Fruit fly (Drosophila melanogaster) whole organism, embryonic: ENCODE data around the gene cu.

Source experiments
- Bgb ChIP-seq: fragments of 200-800 bp; sonication (Bioruptor generic); IDR thresholded peaks from 2 replicates; pipeline ENCODE4 v1.3.6; 2022; ENCODE audit warnings: missing biosample characterization, missing genetic modification characterization; ENCODE audit not compliant: partially characterized antibody
- C15 ChIP-seq: fragments of 200-800 bp; sonication (Bioruptor generic); IDR thresholded peaks from 3 replicates; pipeline ENCODE4 v1.3.6; 2022; ENCODE audit warnings: missing biosample characterization, missing genetic modification characterization
- CG10366 ChIP-seq: fragments of 200-800 bp; sonication (Bioruptor generic); IDR thresholded peaks from 2 replicates; pipeline ENCODE4 v1.3.6; 2022; ENCODE audit warnings: missing biosample characterization, missing genetic modification characterization
- CG11398 ChIP-seq: fragments of 200-800 bp; sonication (Bioruptor generic); optimal IDR thresholded peaks from 2 replicates; lab custom pipeline; 2016; ENCODE audit warnings: missing biosample characterization, missing genetic modification characterization
- CG14050 ChIP-seq: fragments of 200-800 bp; sonication (Bioruptor generic); IDR thresholded peaks from 3 replicates; pipeline ENCODE4 v1.3.6; 2022; ENCODE audit warnings: missing biosample characterization, missing genetic modification characterization
- CG1529 ChIP-seq: fragments of 200-800 bp; sonication (Bioruptor generic); optimal IDR thresholded peaks from 3 replicates; lab custom pipeline; 2018; ENCODE audit warnings: missing biosample characterization, missing genetic modification characterization
- CG15514 ChIP-seq: fragments of 200-800 bp; sonication (Bioruptor generic); optimal IDR thresholded peaks from 3 replicates; lab custom pipeline; 2017; ENCODE audit warnings: missing biosample characterization, missing genetic modification characterization, mild to moderate bottlenecking, moderate library complexity, missing genetic modification reagents
- CG17802 ChIP-seq: fragments of 200-800 bp; sonication (Bioruptor generic); optimal IDR thresholded peaks from 2 replicates; lab custom pipeline; 2018; ENCODE audit warnings: missing biosample characterization, mild to moderate bottlenecking, missing genetic modification characterization, moderate library complexity
- CG17829 ChIP-seq: fragments of 200-800 bp; optimal IDR thresholded peaks from 2 replicates; lab custom pipeline; 2019; ENCODE audit warnings: missing biosample characterization, mild to moderate bottlenecking, missing genetic modification characterization, moderate library complexity
- CG2889 ChIP-seq: fragments of 200-800 bp; sonication (Bioruptor generic); IDR thresholded peaks from 3 replicates; pipeline ENCODE4 v1.3.6; 2022; ENCODE audit warnings: missing biosample characterization, missing genetic modification characterization
- CG34224 ChIP-seq: fragments of 200-800 bp; sonication (Bioruptor generic); IDR thresholded peaks from 3 replicates; pipeline ENCODE4 v1.3.6; 2022; ENCODE audit warnings: missing biosample characterization, missing genetic modification characterization; ENCODE audit not compliant: partially characterized antibody
- CG3726 ChIP-seq: fragments of 200-800 bp; sonication (Bioruptor generic); IDR thresholded peaks from 3 replicates; pipeline ENCODE4, ENCODE4 v1.3.6; 2022; ENCODE audit warnings: missing biosample characterization, missing genetic modification characterization
- CG4282 ChIP-seq: fragments of 200-800 bp; sonication (Bioruptor generic); optimal IDR thresholded peaks from 2 replicates; lab custom pipeline; 2016; ENCODE audit warnings: missing biosample characterization, missing genetic modification characterization
- CG6175 ChIP-seq: fragments of 200-800 bp; sonication (Bioruptor generic); IDR thresholded peaks from 3 replicates; pipeline ENCODE4 v1.3.6; 2022; ENCODE audit warnings: missing biosample characterization, missing genetic modification characterization
- CG6254 ChIP-seq: fragments of 200-800 bp; sonication (Bioruptor generic); optimal IDR thresholded peaks from 3 replicates; lab custom pipeline; 2017; ENCODE audit warnings: mild to moderate bottlenecking, missing biosample characterization, missing genetic modification reagents, missing genetic modification characterization
- CG6689 ChIP-seq: fragments of 200-800 bp; sonication (Bioruptor generic); IDR thresholded peaks from 2 replicates; pipeline ENCODE4 v1.3.6; 2022; ENCODE audit warnings: missing biosample characterization, missing genetic modification characterization
- CG7357 ChIP-seq: fragments of 200-800 bp; sonication (Bioruptor generic); IDR thresholded peaks from 3 replicates; pipeline ENCODE4 v1.3.6; 2022; ENCODE audit warnings: missing biosample characterization, missing genetic modification characterization
- CG8359 ChIP-seq: fragments of 200-800 bp; sonication (Bioruptor generic); optimal IDR thresholded peaks from 2 replicates; lab custom pipeline; 2017; ENCODE audit warnings: missing biosample characterization, mild to moderate bottlenecking, missing genetic modification characterization, borderline replicate concordance
- CG8765 ChIP-seq: fragments of 200-800 bp; sonication (Bioruptor generic); IDR thresholded peaks from 2 replicates; pipeline ENCODE4 v1.3.6; 2022; ENCODE audit warnings: missing biosample characterization, missing genetic modification characterization
- Dbx ChIP-seq: fragments of 200-800 bp; sonication (Bioruptor generic); IDR thresholded peaks from 3 replicates; pipeline ENCODE4 v1.3.6; 2022; ENCODE audit warnings: missing biosample characterization, missing genetic modification characterization
- Dip3 ChIP-seq: fragments of 200-800 bp; sonication (Bioruptor generic); optimal IDR thresholded peaks from 3 replicates; lab custom pipeline; 2016; ENCODE audit warnings: missing biosample characterization, missing genetic modification characterization
- Eip74EF ChIP-seq, 2 experiments: fragments of 200-800 bp in 1 of 2; fragments of >200 bp in 1 of 2; sonication (Bioruptor generic) in 1 of 2; optimal IDR thresholded peaks; 2 replicates each; lab custom pipeline; 2017 to 2019; ENCODE audit warnings: missing biosample characterization in 2 of 2, missing genetic modification characterization in 2 of 2, mild to moderate bottlenecking in 1 of 2, moderate library complexity in 1 of 2
- Hey ChIP-seq: fragments of 200-800 bp; sonication (Bioruptor generic); optimal IDR thresholded peaks from 3 replicates; lab custom pipeline; 2018; ENCODE audit warnings: missing biosample characterization, mild to moderate bottlenecking, missing genetic modification characterization
- Lim3 ChIP-seq: fragments of 200-800 bp; sonication (Bioruptor generic); IDR thresholded peaks from 2 replicates; pipeline ENCODE4 v1.3.6; 2022; ENCODE audit warnings: missing biosample characterization, missing genetic modification characterization
- MBD-R2 ChIP-seq: fragments of 200-800 bp; sonication (Bioruptor generic); IDR thresholded peaks from 2 replicates; pipeline ENCODE4 v1.3.6; 2022; ENCODE audit warnings: missing biosample characterization, missing genetic modification characterization
- NK7.1 ChIP-seq: fragments of 200-800 bp; sonication (Bioruptor generic); optimal IDR thresholded peaks from 3 replicates; lab custom pipeline; 2016; ENCODE audit warnings: missing biosample characterization, missing genetic modification characterization
- PHDP ChIP-seq: fragments of 200-800 bp; sonication (Bioruptor generic); optimal IDR thresholded peaks from 3 replicates; lab custom pipeline; 2018; ENCODE audit warnings: missing biosample characterization, mild to moderate bottlenecking, missing genetic modification characterization, moderate library complexity
- Ravus ChIP-seq: fragments of 200-800 bp; sonication (Bioruptor generic); IDR thresholded peaks from 2 replicates; pipeline ENCODE4 v1.3.6; 2022; ENCODE audit warnings: missing biosample characterization, missing genetic modification characterization
- Trl ChIP-seq, 3 experiments: fragments of >200 bp in 2 of 3; fragments of 200-800 bp in 1 of 3; sonication (Bioruptor generic) in 1 of 3; optimal IDR thresholded peaks; 2 replicates in 1 of 3; 3 replicates in 2 of 3; lab custom pipeline; 2016 to 2017; ENCODE audit warnings: missing biosample characterization in 1 of 3, missing genetic modification characterization in 1 of 3
- bcd ChIP-seq: fragments of 200-800 bp; sonication (Bioruptor generic); optimal IDR thresholded peaks from 2 replicates; lab custom pipeline; 2017; ENCODE audit warnings: missing biosample characterization, mild to moderate bottlenecking, missing genetic modification characterization
- exex ChIP-seq: fragments of 200-800 bp; sonication (Bioruptor generic); optimal IDR thresholded peaks from 4 replicates; lab custom pipeline; 2018; ENCODE audit warnings: missing biosample characterization, mild to moderate bottlenecking, missing genetic modification characterization, moderate library complexity
- mam ChIP-seq: fragments of 200-800 bp; sonication (Bioruptor generic); optimal IDR thresholded peaks from 3 replicates; lab custom pipeline; 2016; ENCODE audit warnings: missing biosample characterization, missing genetic modification characterization
- prd ChIP-seq, 3 experiments: fragments of >200 bp in 2 of 3; fragments of 200-800 bp in 1 of 3; sonication (Bioruptor generic) in 1 of 3; optimal IDR thresholded peaks in 2 of 3; IDR thresholded peaks in 1 of 3; 2 replicates in 2 of 3; 3 replicates in 1 of 3; pipeline versions ENCODE4 v1.3.6 to Lab custom; 2017 to 2022; ENCODE audit warnings: missing biosample characterization in 1 of 3, missing genetic modification characterization in 1 of 3
- psq ChIP-seq: fragments of 200-800 bp; sonication (Bioruptor generic); optimal IDR thresholded peaks from 2 replicates; lab custom pipeline; 2017; ENCODE audit warnings: missing biosample characterization, missing genetic modification characterization
- pum ChIP-seq: fragments of 200-800 bp; sonication (Bioruptor generic); optimal IDR thresholded peaks from 2 replicates; lab custom pipeline; 2016; ENCODE audit warnings: missing biosample characterization, missing genetic modification characterization
- scrt ChIP-seq: fragments of 200-800 bp; sonication (Bioruptor generic); optimal IDR thresholded peaks from 2 replicates; lab custom pipeline; 2018; ENCODE audit warnings: missing biosample characterization, mild to moderate bottlenecking, missing genetic modification characterization, moderate library complexity
- sd ChIP-seq: fragments of 200-800 bp; sonication (Bioruptor generic); optimal IDR thresholded peaks from 3 replicates; lab custom pipeline; 2018; ENCODE audit warnings: missing biosample characterization, mild to moderate bottlenecking, missing genetic modification characterization, moderate library complexity
- stc ChIP-seq: fragments of 200-800 bp; sonication (Bioruptor generic); IDR thresholded peaks from 2 replicates; pipeline ENCODE4 v1.3.6; 2022; ENCODE audit warnings: missing biosample characterization, missing genetic modification characterization
- vnd ChIP-seq: fragments of 200-800 bp; sonication (Bioruptor generic); IDR thresholded peaks from 3 replicates; pipeline ENCODE4 v1.3.6; 2022; ENCODE audit warnings: missing biosample characterization, missing genetic modification characterization; ENCODE audit not compliant: partially characterized antibody

Gene cu

DNA sequence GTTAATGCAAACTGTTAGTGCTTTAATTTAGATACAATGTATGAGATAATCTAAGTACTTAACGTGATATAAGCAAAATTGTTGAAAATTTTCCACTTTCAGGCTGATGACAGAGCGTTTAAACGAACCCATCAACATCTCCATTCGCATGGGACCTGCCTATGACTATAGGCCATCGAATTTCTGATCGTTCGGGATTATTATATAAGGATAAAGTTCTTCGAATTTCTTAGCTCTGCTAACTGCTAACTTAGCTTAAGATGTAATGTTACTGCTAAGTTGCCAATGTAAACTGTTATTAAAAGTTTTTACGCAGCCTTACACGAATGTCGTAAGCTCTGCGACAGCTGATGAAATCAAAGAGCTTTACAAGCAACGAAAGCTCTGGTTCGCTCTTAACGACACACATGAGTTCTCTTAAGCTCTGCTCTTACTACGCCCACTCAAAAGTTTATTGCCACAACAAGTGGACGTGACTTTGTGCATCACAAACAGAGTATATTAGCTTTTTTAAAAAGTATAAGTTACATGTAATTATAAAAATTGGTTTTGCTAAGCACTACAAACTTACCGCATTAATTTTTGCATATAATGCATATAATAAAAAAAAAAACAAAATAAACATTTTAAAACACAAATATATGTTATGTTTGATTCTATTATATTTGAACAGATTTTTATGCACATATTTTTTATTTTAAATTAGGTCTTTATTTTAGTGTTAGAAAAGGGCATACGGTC, 574 bp upstream of the cu start (continued):
- TF ChIP-seq CG2889 (GFP tag; lab: Robert Waterston, UW) (peak; percentile 96), PHDP (tag; lab: Kevin White, UChicago) (peak; percentile 99), prd (optimal IDR thresholded peaks at IDR 0.05; lab: Kevin White, UChicago) (no peak), prd (GFP tag; IDR thresholded peaks at IDR 0.05; lab: Robert Waterston, UW) (peak; percentile 98), CG10366 (peak; percentile 97), CG17829 (tag; lab: Kevin White, UChicago) (peak; percentile 96), CG6175 (GFP tag; lab: Robert Waterston, UW) (peak; percentile 95; the same call in 2 of the 3 replicates), Ravus (peak; percentile 94), MBD-R2 (GFP tag; lab: Robert Waterston, UW) (peak; percentile 94), CG6254 (GFP tag; lab: Kevin White, UChicago) (peak; percentile 94), NK7.1 (GFP tag; lab: Kevin White, UChicago) (no peak), pum (GFP tag; lab: Kevin White, UChicago) (peak; percentile 82), CG8359 (peak; percentile 93), Dip3 (peak; percentile 88), CG1529 (GFP tag; lab: Kevin White, UChicago) (peak; percentile 97), Trl (optimal IDR thresholded peaks at IDR 0.05; lab: Kevin White, UChicago) (peak; percentile 71 to 81), Trl (GFP tag; optimal IDR thresholded peaks at IDR 0.05; lab: Kevin White, UChicago) (peak; percentile 81), Dbx (GFP tag; lab: Robert Waterston, UW) (peak; percentile 99), CG11398 (GFP tag; lab: Kevin White, UChicago) (no peak), CG8765 (GFP tag; lab: Robert Waterston, UW) (peak; percentile 87), C15 (GFP tag; lab: Robert Waterston, UW) (peak; percentile 96), bcd (peak; percentile 100), exex (tag; lab: Kevin White, UChicago) (peak; percentile 94), vnd (GFP tag; lab: Robert Waterston, UW) (no peak), mam (GFP tag; lab: Kevin White, UChicago) (no peak), Bgb (GFP tag; lab: Robert Waterston, UW) (peak; percentile 51; the same call in 1 of the 2 replicates), CG15514 (peak; percentile 90), CG14050 (GFP tag; lab: Robert Waterston, UW) (peak; percentile 97), Hey (tag; lab: Kevin White, UChicago) (peak; percentile 72), CG6689 (GFP tag; lab: Robert Waterston, UW) (peak; percentile 99), CG17802 (tag; lab: Kevin White, UChicago) (peak; percentile 88), stc (GFP tag; lab: Robert Waterston, UW) (peak; percentile 98), Eip74EF (GFP tag; optimal IDR thresholded peaks at IDR 0.05; lab: Kevin White, UChicago) (peak in 1 of 2 experiments; percentile 100), scrt (GFP tag; lab: Kevin White, UChicago) (peak; percentile 99), CG3726 (GFP tag; lab: Robert Waterston, UW) (peak; percentile 96), psq (GFP tag; lab: Kevin White, UChicago) (peak; percentile 94), CG7357 (GFP tag; lab: Robert Waterston, UW) (peak; percentile 96), CG34224 (GFP tag; lab: Robert Waterston, UW) (no peak), sd (peak; percentile 94), Lim3 (peak; percentile 96), CG4282 (GFP tag; lab: Kevin White, UChicago) (no peak)
- TF ChIP-seq, all 482 proteins: peak for 420
